Fruit fly (Drosophila melanogaster) whole organism: ENCODE results near the gene CG43448.

Experiments
- Dll ChIP-seq: fragments of >200 bp; optimal IDR thresholded peaks from 2 replicates; lab custom pipeline; 2017
- EcR ChIP-seq, 2 experiments: fragments of >200 bp; optimal IDR thresholded peaks; 2 replicates each; lab custom pipeline; 2017; ENCODE audit warnings: missing biosample characterization in 2 of 2, missing genetic modification characterization in 2 of 2, missing genetic modification reagents in 2 of 2

dm6 chr3R:30277700-30278099 is 40.2 kb upstream of the CG43448 start, which contains the start of gene heca:
- TF ChIP-seq EcR (GFP tag; optimal IDR thresholded peaks at IDR 0.05; lab: Kevin White, UChicago) (no peak), Dll (lab: Kevin White, UChicago) (no peak)
